Fruit fly (Drosophila melanogaster) whole organism, adult: ENCODE results near the gene CG2962.

Experiments
- CG11617 ChIP-seq: fragments of 200-800 bp; sonication (Bioruptor generic); optimal IDR thresholded peaks from 2 replicates; lab custom pipeline; 2017; ENCODE audit warnings: mild to moderate bottlenecking, missing biosample characterization, missing genetic modification reagents, missing genetic modification characterization
- CG1620 ChIP-seq: fragments of 200-800 bp; sonication (Bioruptor generic); optimal IDR thresholded peaks from 2 replicates; lab custom pipeline; 2016; ENCODE audit warnings: missing biosample characterization, missing genetic modification characterization
- CG33017 ChIP-seq: fragments of 200-800 bp; sonication (Bioruptor generic); optimal IDR thresholded peaks from 2 replicates; lab custom pipeline; 2018; ENCODE audit warnings: missing biosample characterization, mild to moderate bottlenecking, missing genetic modification characterization, moderate library complexity
- CG5204 ChIP-seq: fragments of 200-800 bp; sonication (Bioruptor generic); optimal IDR thresholded peaks from 2 replicates; lab custom pipeline; 2016; ENCODE audit warnings: missing biosample characterization, missing genetic modification characterization
- CG7045 ChIP-seq: fragments of 200-800 bp; sonication (Bioruptor generic); optimal IDR thresholded peaks from 2 replicates; lab custom pipeline; 2017; ENCODE audit warnings: missing biosample characterization, mild to moderate bottlenecking, missing genetic modification characterization
- Crg-1 ChIP-seq: fragments of 200-800 bp; sonication (Bioruptor generic); optimal IDR thresholded peaks from 2 replicates; lab custom pipeline; 2016; ENCODE audit warnings: missing biosample characterization, missing genetic modification characterization
- Hr96 ChIP-seq: fragments of 200-800 bp; sonication (Bioruptor generic); optimal IDR thresholded peaks from 2 replicates; lab custom pipeline; 2016; ENCODE audit warnings: missing biosample characterization, missing genetic modification characterization
- Mnt ChIP-seq: fragments of 200-800 bp; sonication (Bioruptor generic); optimal IDR thresholded peaks from 2 replicates; lab custom pipeline; 2016; ENCODE audit warnings: missing biosample characterization, mild to moderate bottlenecking, missing genetic modification characterization
- bab1 ChIP-seq: fragments of 200-800 bp; sonication (Bioruptor generic); optimal IDR thresholded peaks from 3 replicates; lab custom pipeline; 2019; ENCODE audit warnings: missing biosample characterization, mild to moderate bottlenecking, missing genetic modification characterization, moderate library complexity
- cnc ChIP-seq, 2 experiments: fragments of >200 bp; optimal IDR thresholded peaks; 2 replicates each; lab custom pipeline; 2017
- kay ChIP-seq: fragments of 200-800 bp; sonication (Bioruptor generic); peaks from one replicate; lab custom pipeline; 2016; ENCODE audit warnings: missing biosample characterization, missing genetic modification characterization, borderline replicate concordance
- ovo ChIP-seq: fragments of 200-800 bp; sonication (Bioruptor generic); optimal IDR thresholded peaks from 2 replicates; lab custom pipeline; 2016; ENCODE audit warnings: missing biosample characterization, missing genetic modification characterization
- pad ChIP-seq: fragments of 200-800 bp; sonication (Bioruptor generic); optimal IDR thresholded peaks from 3 replicates; lab custom pipeline; 2017; ENCODE audit warnings: missing biosample characterization, missing genetic modification characterization, mild to moderate bottlenecking, moderate library complexity, missing genetic modification reagents
- toe ChIP-seq: fragments of 200-800 bp; sonication (Bioruptor generic); optimal IDR thresholded peaks from 2 replicates; lab custom pipeline; 2016; ENCODE audit warnings: missing biosample characterization, missing genetic modification characterization

DNA sequence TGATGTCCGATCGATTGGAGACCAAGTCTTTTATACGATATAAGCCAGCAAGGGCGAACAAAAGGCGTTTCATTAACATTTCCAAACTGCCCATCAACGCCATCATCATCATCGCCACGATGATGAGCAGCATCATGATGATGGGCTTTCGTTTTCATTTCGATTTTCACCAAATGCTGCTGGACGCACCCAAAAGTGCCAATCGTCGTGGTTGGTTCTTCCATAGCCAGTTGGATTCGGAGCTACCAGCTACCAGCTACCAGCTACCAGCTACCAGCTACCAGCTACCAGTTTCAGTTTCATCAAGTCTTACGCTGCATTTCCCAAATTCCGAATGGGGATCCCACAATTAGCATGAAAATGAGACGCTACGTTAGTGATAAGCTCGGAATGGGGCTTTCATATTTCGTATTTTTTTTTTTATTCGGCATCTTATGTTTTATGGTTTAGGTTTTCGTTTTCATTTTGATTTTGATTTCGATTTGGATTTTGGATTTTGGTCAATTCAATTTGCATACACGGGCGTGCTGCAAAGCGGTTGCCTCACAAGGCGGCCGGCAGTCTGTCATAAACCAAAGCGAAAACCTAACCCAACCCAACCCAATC lies at the start of gene CG2962:
- TF ChIP-seq CG1620 (GFP tag; lab: Kevin White, UChicago) (no peak), toe (GFP tag; lab: Kevin White, UChicago) (no peak), Mnt (GFP tag; lab: Kevin White, UChicago) (no peak), CG5204 (GFP tag; lab: Kevin White, UChicago) (no peak), Crg-1 (GFP tag; lab: Kevin White, UChicago) (no peak), CG11617 (GFP tag; lab: Kevin White, UChicago) (no peak), CG33017 (tag; lab: Kevin White, UChicago) (no peak), bab1 (GFP tag; lab: Kevin White, UChicago) (no peak), ovo (no peak), kay (GFP tag; lab: Kevin White, UChicago) (no peak), pad (GFP tag; lab: Kevin White, UChicago) (no peak), CG7045 (GFP tag; lab: Kevin White, UChicago) (no peak), Hr96 (GFP tag; lab: Kevin White, UChicago) (no peak), cnc (optimal IDR thresholded peaks at IDR 0.05; lab: Kevin White, UChicago) (no peak)
